Worm (Caenorhabditis elegans): ENCODE results near the gene F57G4.10.
A peak's percentile ranks its signal among the peaks of the same experiment; 100 is the strongest.

Gene F57G4.10

DNA sequence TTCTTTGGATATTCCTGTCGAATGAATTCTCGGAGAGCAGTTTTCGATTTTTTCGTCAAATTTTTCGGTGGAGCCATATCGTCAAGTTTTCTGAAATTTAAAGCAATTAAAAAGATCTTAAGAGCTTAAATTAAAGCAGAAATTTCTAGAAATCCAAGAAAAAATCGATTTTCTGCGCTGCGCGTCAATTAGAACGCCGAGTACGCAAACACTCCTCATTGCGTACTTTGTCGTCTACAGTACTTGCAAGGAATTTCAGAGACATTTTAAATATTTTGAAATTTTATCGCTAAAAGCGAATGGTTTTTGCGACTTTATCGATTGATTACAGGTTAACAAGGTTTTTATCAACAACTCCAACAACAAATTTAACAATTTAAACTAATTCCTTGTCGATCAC lies 26.5 kb downstream of the F57G4.10 start:
- TF ChIP-seq madf-6 (GFP tag; IDR thresholded peaks at IDR 0.05) = peak; percentile 64
- TF ChIP-seq hlh-12 (tag; optimal IDR thresholded peaks at IDR 0.05) = no peak
- TF ChIP-seq F49E8.2 (tag; optimal IDR thresholded peaks at IDR 0.05; ENCODE audit: insufficient read depth) = peak; percentile 2
- TF ChIP-seq lsl-1 (GFP tag; optimal IDR thresholded peaks at IDR 0.05) = peak; percentile 75
- no peak for TF ChIP-seq madf-10 (tag; optimal IDR thresholded peaks at IDR 0.05)
- 0 out of 2 replicates have a peak, but pooled peaks have one; percentile 25 for TF ChIP-seq hsf-1 (GFP tag; IDR thresholded peaks at IDR 0.05)
- peak; percentile 48; the same call in 1 of the 2 replicates for TF ChIP-seq D2030.7 (GFP tag; IDR thresholded peaks at IDR 0.05)

DNA sequence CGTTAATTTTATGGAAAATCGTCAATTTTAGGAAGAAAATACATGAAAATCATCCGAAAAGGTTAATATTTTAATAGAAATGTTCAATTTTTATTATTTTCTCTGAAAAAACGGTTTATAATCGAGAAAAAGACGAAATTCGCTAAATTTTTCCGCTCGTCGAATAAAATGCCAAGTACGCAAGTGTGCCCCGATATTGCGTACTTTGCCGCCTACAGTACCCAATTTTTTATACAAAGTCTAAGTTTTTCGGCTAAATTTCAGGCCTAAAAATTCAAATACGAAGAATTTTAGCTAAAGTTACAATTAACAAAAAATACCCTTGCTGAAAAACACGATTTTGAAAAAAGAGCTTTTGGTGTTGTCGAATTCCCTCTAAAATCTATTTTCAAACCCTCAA lies 30.2 kb downstream of the F57G4.10 start:
- TF ChIP-seq ceh-91 (GFP tag; IDR thresholded peaks at IDR 0.05) (0 out of 2 replicates have a peak, but pooled peaks have one; percentile 16), lsl-1 (GFP tag; optimal IDR thresholded peaks at IDR 0.05) (peak; percentile 88), xnd-1 (tag; optimal IDR thresholded peaks at IDR 0.05) (peak; percentile 56), madf-6 (GFP tag; IDR thresholded peaks at IDR 0.05) (peak; percentile 63), attf-5 (GFP tag; optimal IDR thresholded peaks at IDR 0.05) (no peak), D2030.7 (GFP tag; IDR thresholded peaks at IDR 0.05) (peak; percentile 48)

DNA sequence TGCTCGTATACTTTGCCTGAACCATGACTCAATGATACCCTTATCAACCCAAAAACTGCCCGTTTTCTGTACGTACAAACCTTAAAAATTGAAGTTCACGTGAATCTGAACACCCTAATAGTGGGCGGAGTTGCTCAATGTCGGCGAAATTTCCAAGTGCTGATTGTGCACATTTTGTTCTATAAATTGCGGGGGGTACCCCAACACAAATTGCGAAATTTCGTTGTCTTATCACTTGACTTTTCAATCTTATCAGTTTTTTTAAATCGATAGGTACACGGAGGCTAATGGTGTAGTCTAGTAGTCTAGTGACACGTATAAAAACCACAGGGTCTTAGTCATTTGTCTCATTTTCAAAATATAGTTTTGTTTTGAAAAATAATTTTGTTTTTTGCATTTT lies 30.6 kb downstream of the F57G4.10 start, which contains the start of gene fbxa-108:
fbxa-108 (minus strand) TSS at position 158 of the 400 bp plus-strand sequence.
- TF ChIP-seq tbp1 (GFP tag; optimal IDR thresholded peaks at IDR 0.05) (peak; percentile 22), mes-4 (tag; optimal IDR thresholded peaks at IDR 0.05) (no peak), ets-4 (GFP tag; optimal IDR thresholded peaks at IDR 0.05) (peak; percentile 67), B0336.3 (GFP tag; IDR thresholded peaks at IDR 0.05) (peak; percentile 64), nhr-80 (tag; optimal IDR thresholded peaks at IDR 0.05) (peak; percentile 99), C06A6.2 (GFP tag; conservative IDR thresholded peaks at IDR 0.05) (no peak), atf-7 (tag; optimal IDR thresholded peaks at IDR 0.05) (peak; percentile 78), ztf-22 (GFP tag; optimal IDR thresholded peaks at IDR 0.05) (peak; percentile 79), nhr-90 (tag; optimal IDR thresholded peaks at IDR 0.05) (peak; percentile 59), egl-44 (GFP tag; IDR thresholded peaks at IDR 0.05) (0 out of 2 replicates have a peak, but pooled peaks have one; percentile 46), ekl-4 (GFP tag; IDR thresholded peaks at IDR 0.05) (no peak), nfyb-1 (GFP tag; IDR thresholded peaks at IDR 0.05) (peak; percentile 60; the same call in 1 of the 2 replicates), F23B12.7 (tag; optimal IDR thresholded peaks at IDR 0.05; ENCODE audit: insufficient read depth) (peak; percentile 10), pha-4 (tag; optimal IDR thresholded peaks at IDR 0.05) (peak; percentile 82), dox-1 (GFP tag; IDR thresholded peaks at IDR 0.05) (peak; percentile 55; the same call in 1 of the 2 replicates), madf-10 (tag; optimal IDR thresholded peaks at IDR 0.05) (peak; percentile 33), ceh-100 (GFP tag; IDR thresholded peaks at IDR 0.05) (no peak), ceh-40 (GFP tag; IDR thresholded peaks at IDR 0.05) (no peak), cebp-1 (GFP tag; IDR thresholded peaks at IDR 0.05) (peak; percentile 97), cebp-1 (tag; optimal IDR thresholded peaks at IDR 0.05) (peak; percentile 97), snpc-3.4 (tag; optimal IDR thresholded peaks at IDR 0.05) (no peak), snpc-4 (GFP tag; optimal IDR thresholded peaks at IDR 0.05) (no peak), snpc-4 (tag; optimal IDR thresholded peaks at IDR 0.05) (peak in 3 of 4 experiments; percentile 45 to 71 (median 61)), attf-5 (GFP tag; optimal IDR thresholded peaks at IDR 0.05) (peak; percentile 13), hlh-26 (GFP tag; conservative IDR thresholded peaks at IDR 0.05) (no peak), mxl-1 (tag; optimal IDR thresholded peaks at IDR 0.05) (no peak), mcd-1 (GFP tag; IDR thresholded peaks at IDR 0.05) (no peak), unc-62 (GFP tag; optimal IDR thresholded peaks at IDR 0.05) (peak; percentile 17), let-607 (tag; optimal IDR thresholded peaks at IDR 0.05) (peak; percentile 14 to 35), F22D6.2 (tag; optimal IDR thresholded peaks at IDR 0.05) (peak; percentile 9), mel-28 (tag; optimal IDR thresholded peaks at IDR 0.05; ENCODE audit: borderline replicate concordance) (no peak)
